Worm (Caenorhabditis elegans) whole organism, L1 larva: ENCODE data around the gene faxc-2.

Experiments used
- isw-1 ChIP-seq: fragments of 200-800 bp; sonication (Bioruptor generic); IDR thresholded peaks from 2 replicates; pipeline ENCODE4 v1.3.6; 2022; ENCODE audit warnings: missing genetic modification characterization, missing compliant biosample characterization
- lin-13 ChIP-seq: fragments of 150-350 bp; optimal IDR thresholded peaks from 2 replicates; lab custom pipeline; 2014; ENCODE audit warnings: missing biosample characterization, missing genetic modification reagents, missing genetic modification characterization

DNA sequence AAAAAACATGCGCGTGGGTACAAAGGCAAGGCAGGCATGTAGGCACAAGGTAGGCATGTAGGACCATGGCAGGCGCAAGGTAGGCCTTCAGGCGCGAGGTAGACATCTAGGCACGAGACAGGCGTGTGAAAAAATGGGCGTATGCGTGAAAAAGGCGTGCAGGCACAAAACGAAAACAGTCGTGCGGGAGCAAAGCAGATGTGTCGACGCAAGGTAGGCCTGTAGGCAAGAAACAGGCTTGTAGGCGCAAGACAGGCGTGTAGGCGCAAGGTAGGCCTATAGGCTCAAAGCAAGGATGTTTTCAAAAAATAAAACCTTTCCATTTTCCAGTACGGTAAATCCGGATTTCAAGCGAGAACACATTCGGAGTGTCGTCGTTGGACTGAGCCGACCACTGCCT, 30.4 kb upstream of the faxc-2 start:
- TF ChIP-seq lin-13 (GFP tag; lab: Kevin White, UChicago) (no peak), isw-1 (GFP tag; lab: Robert Waterston, UW) (no peak)
